Worm (Caenorhabditis elegans): Measurements from ENCODE around the gene lect-2.
A peak's percentile ranks its signal among the peaks of the same experiment; 100 is the strongest.

The lect-2 gene

ce11 chrII:5781935-5782921 is 8.3 kb upstream of the lect-2 start, which contains the start of gene K05F1.6 (continued):
- TF ChIP-seq F39B2.1 (GFP tag; IDR thresholded peaks at IDR 0.05) (0 out of 2 replicates have a peak, but pooled peaks have one; percentile 18), bed-2 (GFP tag; IDR thresholded peaks at IDR 0.05) (peak; percentile 61; the same call in 1 of the 2 replicates), madf-8 (GFP tag; conservative IDR thresholded peaks at IDR 0.05) (0 out of 2 replicates have a peak, but pooled peaks have one; percentile 5), T26A5.8 (tag; optimal IDR thresholded peaks at IDR 0.05) (peak; percentile 83), pbrm-1 (GFP tag; IDR thresholded peaks at IDR 0.05) (peak; percentile 79), lsy-27 (tag; optimal IDR thresholded peaks at IDR 0.05; ENCODE audit: borderline replicate concordance, insufficient read depth) (peak; percentile 90), him-1 (tag; optimal IDR thresholded peaks at IDR 0.05) (peak; percentile 83), lir-1 (GFP tag; conservative IDR thresholded peaks at IDR 0.05) (0 out of 2 replicates have a peak, but pooled peaks have one; percentile 12), let-607 (tag; optimal IDR thresholded peaks at IDR 0.05) (peak; percentile 40 to 65), sdz-38 (tag; optimal IDR thresholded peaks at IDR 0.05) (no peak), rec-8 (tag; optimal IDR thresholded peaks at IDR 0.05) (peak; percentile 81 to 91)

ce11 chrII:5785504-5785903 is 5.0 kb upstream of the lect-2 start:
- TF ChIP-seq F49E8.2 (tag; optimal IDR thresholded peaks at IDR 0.05; ENCODE audit: insufficient read depth) = no peak
- no peak for TF ChIP-seq C17E4.6 (GFP tag; IDR thresholded peaks at IDR 0.05)
- no peak for TF ChIP-seq somi-1 (GFP tag; optimal IDR thresholded peaks at IDR 0.05)
- TF ChIP-seq Y53G8AR.9 (GFP tag; conservative IDR thresholded peaks at IDR 0.05) = no peak
- TF ChIP-seq pbrm-1 (GFP tag; IDR thresholded peaks at IDR 0.05) = no peak
- no peak for TF ChIP-seq egrh-3 (GFP tag; IDR thresholded peaks at IDR 0.05)
- TF ChIP-seq F52B5.7 (tag; optimal IDR thresholded peaks at IDR 0.05) = no peak
- TF ChIP-seq B0336.3 (GFP tag; IDR thresholded peaks at IDR 0.05) = no peak

- TF ChIP-seq fkh-3 (tag; optimal IDR thresholded peaks at IDR 0.05) (no peak), B0019.2 (GFP tag; conservative IDR thresholded peaks at IDR 0.05) (no peak)
Observed at ce11 chrII:5788815-5789214, 1.7 kb upstream of the lect-2 start, which contains the start of gene K05F1.13. Gene K05F1.13 (plus strand): TSS chrII:5789115.

- TF ChIP-seq bed-1 (GFP tag; IDR thresholded peaks at IDR 0.05) (no peak), nhr-27 (tag; optimal IDR thresholded peaks at IDR 0.05) (no peak), madf-6 (GFP tag; IDR thresholded peaks at IDR 0.05) (no peak), F37B4.10 (GFP tag; IDR thresholded peaks at IDR 0.05) (no peak), tbx-9 (tag; optimal IDR thresholded peaks at IDR 0.05; ENCODE audit: borderline replicate concordance) (no peak), Y67H2A.10 (GFP tag; conservative IDR thresholded peaks at IDR 0.05) (no peak), nhr-90 (tag; optimal IDR thresholded peaks at IDR 0.05) (no peak), dpl-1 (GFP tag; optimal IDR thresholded peaks at IDR 0.05) (no peak), chd-7 (tag; optimal IDR thresholded peaks at IDR 0.05) (no peak), egrh-3 (GFP tag; IDR thresholded peaks at IDR 0.05) (no peak), K11D2.4 (GFP tag; IDR thresholded peaks at IDR 0.05) (no peak), hlh-12 (tag; optimal IDR thresholded peaks at IDR 0.05) (no peak), rec-8 (tag; optimal IDR thresholded peaks at IDR 0.05) (no peak), lin-35 (GFP tag; optimal IDR thresholded peaks at IDR 0.05) (no peak), sdz-38 (tag; optimal IDR thresholded peaks at IDR 0.05) (no peak), zfh-2 (GFP tag; conservative IDR thresholded peaks at IDR 0.05) (no peak), pha-4 (tag; optimal IDR thresholded peaks at IDR 0.05) (no peak), ama-1 (optimal IDR thresholded peaks at IDR 0.05) (no peak), ama-1 (GFP tag; optimal IDR thresholded peaks at IDR 0.05) (no peak)
Observed at ce11 chrII:5792490-5792889, 2.0 kb downstream of the lect-2 start, which contains the start of gene K05F1.14. Gene K05F1.14 (minus strand): TSS chrII:5792590.
